Worm (Caenorhabditis elegans) whole organism, midembryonic: ENCODE data around the gene cwf-19L2.

Experiments used
- T22C8.4 ChIP-seq: fragments of 200-800 bp; sonication (Bioruptor generic); IDR thresholded peaks from 2 replicates; pipeline ENCODE4 v1.3.6; 2022; ENCODE audit warnings: missing genetic modification characterization, missing compliant biosample characterization
- cog-1 ChIP-seq: sonication (generic microtip); optimal IDR thresholded peaks from 2 replicates; lab custom pipeline; 2016; ENCODE audit warnings: missing genetic modification characterization, missing compliant biosample characterization
- flt-1 ChIP-seq: fragments of 200-800 bp; sonication (Bioruptor generic); IDR thresholded peaks from 2 replicates; pipeline ENCODE4 v1.3.6; 2022; ENCODE audit warnings: missing genetic modification characterization, missing compliant biosample characterization
- klf-2 ChIP-seq: fragments of 200-800 bp; sonication (Bioruptor generic); conservative IDR thresholded peaks from 2 replicates; pipeline ENCODE4 v1.3.6; 2022; ENCODE audit warnings: missing genetic modification reagents, missing genetic modification characterization, missing compliant biosample characterization
- tab-1 ChIP-seq: fragments of 200-800 bp; sonication (Bioruptor generic); IDR thresholded peaks from 2 replicates; pipeline ENCODE4 v1.3.6; 2022; ENCODE audit warnings: missing genetic modification characterization, missing compliant biosample characterization
- ztf-23 ChIP-seq: fragments of 200-800 bp; sonication (Bioruptor generic); IDR thresholded peaks from 2 replicates; pipeline ENCODE4 v1.3.6; 2022; ENCODE audit warnings: missing genetic modification reagents, missing genetic modification characterization, missing compliant biosample characterization

DNA sequence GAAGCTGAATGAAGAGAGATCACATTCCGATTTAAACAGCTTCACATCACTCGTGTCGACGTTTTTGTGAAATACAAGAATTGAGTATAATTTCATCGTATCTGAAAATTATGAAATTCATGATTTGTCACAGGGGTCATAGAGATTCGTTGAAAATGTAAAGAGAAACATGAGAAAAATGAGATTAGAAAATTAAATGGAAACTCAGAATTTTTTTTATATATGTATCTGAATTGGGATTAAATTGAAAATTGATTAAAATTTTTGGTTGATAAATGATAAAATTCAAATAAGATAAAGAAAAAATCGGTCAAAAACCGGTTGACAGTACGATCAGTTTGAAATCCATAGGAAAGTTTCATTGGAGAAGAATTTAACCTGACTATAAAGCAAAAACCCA, 5.9 kb upstream of the cwf-19L2 start, which contains the start of gene ykt-6:
- TF ChIP-seq cog-1 (tag; lab: Kevin White, UChicago) (no peak), ztf-23 (GFP tag; lab: Robert Waterston, UW) (no peak), flt-1 (GFP tag; lab: Robert Waterston, UW) (no peak), T22C8.4 (GFP tag; lab: Robert Waterston, UW) (no peak), tab-1 (GFP tag; lab: Robert Waterston, UW) (no peak), klf-2 (GFP tag; lab: Robert Waterston, UW) (no peak)
